Worm (Caenorhabditis elegans): ENCODE data around the gene F07E5.5.
"Not testable (repeated sequence)": the region's sequence is repeated elsewhere in the genome, so short reads cannot be mapped to it uniquely, and the experiment has no call there.

The F07E5.5 gene

DNA sequence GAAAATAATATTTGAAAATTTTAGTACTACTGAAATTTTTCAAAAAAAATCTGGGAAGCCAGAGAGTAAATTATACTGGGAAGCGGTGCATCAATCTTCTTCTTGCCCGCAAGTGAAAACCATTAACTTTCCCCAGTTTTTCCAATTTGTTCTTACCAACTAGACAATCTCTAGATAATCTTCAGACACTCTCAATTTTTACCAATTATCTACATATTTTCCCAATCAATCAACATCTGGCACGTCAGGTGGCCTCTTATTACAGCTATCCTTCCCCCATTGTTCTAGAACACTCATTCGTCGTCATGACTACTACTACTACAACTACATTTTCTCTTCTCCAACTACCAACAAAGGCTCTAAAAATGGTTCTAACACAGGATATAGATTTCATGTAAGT lies 5.6 kb upstream of the F07E5.5 start, which contains the start of gene fbxb-6:
fbxb-6 (plus strand) TSS at position 301 of the 400 bp plus-strand sequence.
- no peak for TF ChIP-seq unc-62 (GFP tag; optimal IDR thresholded peaks at IDR 0.05)

DNA sequence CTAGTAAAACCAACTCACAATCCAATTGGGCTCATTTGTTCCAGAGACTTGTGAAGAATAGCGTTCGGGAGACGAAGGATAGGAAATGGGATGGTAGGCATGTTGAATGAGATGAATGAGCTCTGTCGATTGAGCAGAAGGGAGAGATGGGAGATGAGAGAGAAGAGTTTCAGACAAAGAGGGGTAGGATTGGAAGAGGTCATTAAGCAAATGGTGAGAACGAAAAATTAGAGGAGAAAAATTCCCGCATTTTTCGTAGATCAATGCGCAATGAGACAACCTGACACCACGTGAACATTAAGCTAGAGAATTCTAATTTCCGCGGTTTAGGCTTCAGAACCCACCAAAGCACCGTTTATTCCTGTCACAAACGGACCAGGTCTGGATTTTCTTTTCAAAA lies 5.1 kb upstream of the F07E5.5 start, which contains the start of gene F07E5.13:
F07E5.13 (minus strand) TSS at position 101 of the 400 bp plus-strand sequence.
- TF ChIP-seq unc-62 (GFP tag; optimal IDR thresholded peaks at IDR 0.05) = no peak

DNA sequence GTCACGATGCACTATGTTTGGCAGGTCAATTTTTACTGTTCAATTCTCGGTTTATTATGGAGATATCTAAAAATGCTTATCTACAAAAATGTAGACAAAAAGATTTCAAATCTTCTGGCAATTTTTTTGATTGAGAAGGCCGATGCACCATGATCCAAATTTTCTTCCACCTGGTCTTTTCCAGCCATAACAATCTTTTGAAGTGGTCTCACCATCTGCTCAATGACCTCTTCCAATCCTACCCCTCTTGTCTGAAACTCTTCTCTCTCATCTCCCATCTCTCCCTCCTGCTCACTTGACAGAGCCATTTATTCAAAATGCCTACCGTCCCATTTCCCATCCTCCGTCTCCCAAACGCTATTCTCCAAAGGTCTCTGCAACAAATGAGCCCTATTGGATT lies 7.5 kb downstream of the F07E5.5 start, which contains the start of gene fbxb-35:
fbxb-35 (plus strand) TSS at position 301 of the 400 bp plus-strand sequence.
- TF ChIP-seq unc-62 (GFP tag; optimal IDR thresholded peaks at IDR 0.05) = no peak

DNA sequence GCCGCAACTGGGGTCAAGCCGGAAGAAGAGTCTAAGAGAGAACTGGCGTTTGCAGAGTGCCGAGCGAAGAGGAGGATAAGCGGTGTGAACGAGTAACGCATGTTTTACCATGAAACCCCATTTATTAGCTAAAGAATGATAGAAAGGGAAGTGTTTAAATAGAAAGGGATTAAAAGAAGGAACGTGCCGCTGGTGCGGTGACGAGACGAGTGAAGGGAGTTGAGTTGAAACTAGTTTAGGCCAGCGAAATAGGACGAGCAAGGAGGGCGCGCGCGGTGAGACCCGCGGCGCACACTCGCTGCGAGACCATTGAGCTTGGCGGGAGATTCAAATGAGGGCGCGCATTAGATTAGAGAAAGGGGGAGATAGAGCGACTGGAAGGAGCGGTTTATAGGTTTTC lies 12.3 kb downstream of the F07E5.5 start, which contains the start of gene math-1:
math-1 (minus strand) TSS at position 101 of the 400 bp plus-strand sequence.
- TF ChIP-seq unc-62 (GFP tag; optimal IDR thresholded peaks at IDR 0.05) = not testable (repeated sequence)

DNA sequence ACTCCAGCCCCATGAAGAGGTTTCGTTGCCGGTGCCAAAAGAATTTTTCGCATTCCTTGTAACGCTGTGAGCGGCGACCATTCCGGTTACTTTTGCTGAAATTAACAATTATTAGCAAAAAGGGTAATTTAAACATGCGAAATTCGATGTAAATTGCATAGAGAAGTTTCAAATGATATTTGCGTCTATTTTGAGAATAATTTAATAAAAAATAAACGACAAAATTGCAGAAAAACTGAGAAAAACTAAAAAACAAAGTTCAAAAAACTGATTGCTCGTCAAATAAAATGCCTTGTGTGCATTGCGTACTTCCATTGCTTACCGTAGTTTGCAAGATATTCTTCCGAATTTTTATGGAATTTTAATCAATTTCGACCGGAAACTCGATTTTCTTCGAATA lies 13.4 kb downstream of the F07E5.5 start, which contains the start of gene bath-24:
bath-24 (minus strand) TSS at position 101 of the 400 bp plus-strand sequence.
- TF ChIP-seq unc-62 (GFP tag; optimal IDR thresholded peaks at IDR 0.05) = no peak

DNA sequence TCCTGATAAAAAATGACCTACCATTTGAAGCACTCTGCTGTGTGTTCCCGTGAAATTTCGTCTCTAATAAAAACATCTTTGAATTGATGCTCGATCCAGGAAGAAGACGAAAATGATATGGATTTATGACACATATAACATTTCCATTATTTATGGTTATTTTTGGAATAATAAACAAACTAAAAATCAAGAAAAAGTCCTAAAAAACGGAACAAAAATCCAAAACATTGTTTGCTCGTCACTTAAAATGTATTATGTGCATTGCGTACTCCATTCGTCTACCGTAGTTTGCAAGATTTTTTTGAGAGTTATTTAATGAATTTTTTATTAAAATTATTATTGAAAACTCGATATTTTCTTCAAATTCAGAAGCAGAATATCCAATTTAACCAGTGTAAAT lies 16.4 kb downstream of the F07E5.5 start, which contains the start of gene bath-20:
bath-20 (minus strand) TSS at position 101 of the 400 bp plus-strand sequence.
- no peak for TF ChIP-seq unc-62 (GFP tag; optimal IDR thresholded peaks at IDR 0.05)

DNA sequence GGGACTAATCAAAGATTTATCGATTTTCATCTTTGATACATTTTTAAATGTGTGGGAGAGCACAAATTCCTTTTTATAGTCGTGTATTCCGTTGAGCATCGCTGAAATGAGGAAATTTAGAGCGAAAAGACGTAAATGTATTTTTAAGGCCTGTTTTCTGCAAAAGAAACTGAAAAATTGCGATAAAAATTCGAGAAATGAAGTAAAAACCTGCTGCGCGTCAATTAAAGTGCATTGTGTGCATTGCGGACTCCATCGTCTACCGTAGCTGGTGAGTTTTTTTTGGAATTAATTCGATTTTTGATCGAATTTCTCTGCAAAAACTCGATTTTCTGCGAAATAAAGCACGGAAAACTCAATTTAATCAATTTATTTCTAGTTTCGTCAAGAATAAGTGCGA lies 19.6 kb downstream of the F07E5.5 start, which contains the start of gene bath-19:
bath-19 (minus strand) TSS at position 101 of the 400 bp plus-strand sequence.
- no peak for TF ChIP-seq unc-62 (GFP tag; optimal IDR thresholded peaks at IDR 0.05)

DNA sequence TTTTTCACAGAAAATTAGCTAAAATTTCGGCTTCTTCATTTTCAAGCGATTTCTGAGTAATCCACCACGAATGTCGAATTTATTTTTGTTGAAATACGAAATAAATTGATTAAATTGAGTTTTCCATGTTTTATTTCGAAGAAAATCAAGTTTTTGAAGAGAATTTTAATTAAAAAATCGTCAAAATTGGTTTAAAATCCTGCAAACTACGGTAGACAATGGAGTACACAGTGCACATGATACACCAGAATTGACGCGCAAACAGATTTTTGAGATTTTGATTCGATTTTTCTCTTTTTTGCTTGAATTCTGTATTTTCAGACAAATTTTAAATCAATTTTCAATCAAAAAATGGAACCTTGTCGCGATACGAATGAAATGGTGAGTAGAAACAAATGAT lies 25.6 kb downstream of the F07E5.5 start, which contains the start of gene F59H6.14:
F59H6.14 (plus strand) TSS at position 301 of the 400 bp plus-strand sequence.
- TF ChIP-seq unc-62 (GFP tag; optimal IDR thresholded peaks at IDR 0.05) = no peak

DNA sequence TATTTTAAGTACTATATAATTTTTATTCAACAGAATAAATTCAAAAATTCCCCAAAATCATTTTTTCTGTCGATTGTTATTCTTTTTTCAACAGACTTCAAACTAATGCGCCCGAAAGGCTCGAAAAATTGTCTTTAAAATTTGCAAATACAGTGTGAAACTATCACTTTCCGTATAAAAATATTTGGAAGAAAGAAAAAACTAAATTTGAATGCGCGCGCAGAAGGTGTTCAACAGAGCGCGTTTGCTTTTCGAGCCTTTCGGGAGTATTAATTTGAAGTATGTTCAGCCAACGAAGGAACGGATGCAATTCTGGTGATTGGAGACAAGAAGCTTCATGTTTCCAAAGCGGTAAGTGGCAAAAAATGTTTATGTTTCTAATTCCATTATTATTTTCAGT lies 26.6 kb downstream of the F07E5.5 start, which contains the start of gene btb-4:
btb-4 (plus strand) TSS at position 35 of the 400 bp plus-strand sequence.
- TF ChIP-seq unc-62 (GFP tag; optimal IDR thresholded peaks at IDR 0.05) = not testable (repeated sequence)

DNA sequence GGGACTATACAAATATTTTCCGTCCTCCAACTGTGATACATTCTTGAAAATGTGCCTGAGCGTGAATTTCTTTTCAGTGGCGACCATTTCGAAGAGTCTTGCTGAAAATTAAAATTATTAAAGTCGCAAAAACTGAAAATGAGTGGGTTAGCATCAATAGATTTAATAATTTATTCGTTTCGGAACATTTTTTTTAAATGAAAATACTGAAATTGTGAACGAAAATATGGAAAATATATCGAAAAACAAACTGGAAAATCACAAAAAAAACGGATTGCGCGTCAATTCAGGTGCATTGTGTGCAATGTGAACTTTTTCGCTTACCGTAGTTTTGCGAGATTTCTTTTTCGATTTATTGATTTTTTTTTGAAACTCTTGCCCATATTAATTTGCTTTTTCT lies 27.0 kb downstream of the F07E5.5 start, which contains the start of gene bath-5:
bath-5 (minus strand) TSS at position 101 of the 400 bp plus-strand sequence.
- no peak for TF ChIP-seq unc-62 (GFP tag; optimal IDR thresholded peaks at IDR 0.05)

DNA sequence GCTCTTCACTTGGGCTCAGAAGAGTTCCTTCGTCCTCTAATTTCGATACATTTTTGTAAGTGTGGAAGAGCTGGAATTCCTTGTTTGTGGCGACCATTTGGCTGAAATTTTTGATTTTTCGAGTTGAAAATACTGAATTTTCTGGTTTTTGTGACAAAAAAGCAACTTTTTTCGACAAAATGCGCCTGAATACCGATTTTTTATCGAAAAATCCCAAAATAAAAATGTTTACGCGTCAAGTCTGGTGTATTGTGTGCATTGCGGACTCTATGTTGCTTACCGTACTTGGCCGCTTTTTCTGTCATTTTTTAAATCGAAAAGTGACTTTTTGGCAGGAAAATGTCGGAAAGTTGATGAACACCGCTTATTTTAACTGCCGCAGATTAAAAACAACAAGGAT lies 28.5 kb downstream of the F07E5.5 start, which contains the start of gene bath-3:
bath-3 (minus strand) TSS at position 101 of the 400 bp plus-strand sequence.
- TF ChIP-seq unc-62 (GFP tag; optimal IDR thresholded peaks at IDR 0.05) = no peak

DNA sequence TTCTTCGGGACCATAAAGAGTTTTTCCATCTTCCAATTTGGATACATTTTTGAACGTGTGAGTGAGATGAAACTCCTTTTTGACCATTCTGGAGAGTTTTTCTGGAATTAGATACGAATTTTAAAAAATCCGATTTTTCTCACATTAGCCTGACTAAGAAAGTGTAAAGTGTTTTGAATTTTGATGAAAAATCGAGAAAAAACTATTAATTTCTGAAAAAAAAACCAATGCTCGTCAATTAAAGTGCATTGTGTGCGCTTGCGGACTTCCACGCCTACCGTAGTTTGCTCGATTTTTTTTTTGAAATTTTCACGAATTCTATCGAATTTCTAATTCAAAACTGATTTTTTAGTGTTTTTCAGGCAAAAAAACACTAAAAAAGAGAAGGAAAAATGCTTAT lies 30.2 kb downstream of the F07E5.5 start, which contains the start of gene bath-1:
bath-1 (minus strand) TSS at position 101 of the 400 bp plus-strand sequence.
- no peak for TF ChIP-seq unc-62 (GFP tag; optimal IDR thresholded peaks at IDR 0.05)

DNA sequence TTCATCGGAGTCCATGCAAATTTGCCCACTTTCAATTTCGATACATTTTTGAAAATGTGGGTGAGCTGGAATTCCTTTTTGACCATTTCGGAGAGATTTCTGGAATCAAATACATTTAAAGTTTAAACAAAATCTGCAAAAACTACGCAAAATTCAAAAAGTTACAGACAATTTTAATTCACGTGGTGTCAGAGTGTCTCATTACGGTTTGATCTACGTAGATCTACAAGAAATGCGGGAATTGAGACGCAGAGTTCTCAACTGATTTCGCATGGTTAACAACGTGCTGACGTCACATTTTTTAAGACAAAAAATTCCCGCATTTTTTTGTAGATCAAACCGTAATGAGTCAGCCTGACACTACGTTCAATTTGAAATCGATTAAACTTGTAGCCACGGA lies 32.3 kb downstream of the F07E5.5 start, which contains the start of gene bath-21:
bath-21 (minus strand) TSS at position 101 of the 400 bp plus-strand sequence.
- no peak for TF ChIP-seq unc-62 (GFP tag; optimal IDR thresholded peaks at IDR 0.05)

DNA sequence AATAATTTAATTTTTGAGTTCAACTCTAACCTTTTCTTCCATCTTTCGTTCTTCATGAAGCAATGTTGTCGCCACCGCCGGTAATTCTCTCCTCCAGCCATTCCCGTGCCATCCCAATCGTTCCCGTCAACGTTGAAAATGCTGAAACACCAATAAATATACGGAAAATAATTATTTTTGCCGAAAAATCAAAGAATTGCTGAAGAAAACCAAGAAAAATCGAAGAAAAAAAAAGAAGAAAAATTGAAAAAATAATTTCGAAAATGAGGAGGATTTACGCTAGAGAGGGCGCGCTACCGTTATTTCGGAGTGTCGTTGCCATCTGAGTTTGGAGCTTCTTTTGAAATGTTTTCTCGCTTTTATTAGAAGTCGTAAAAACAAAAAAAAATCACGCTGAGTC lies 35.4 kb downstream of the F07E5.5 start, which contains the start of gene cya-2:
cya-2 (minus strand) TSS at position 101 of the 400 bp plus-strand sequence.
- not testable (repeated sequence) for TF ChIP-seq unc-62 (GFP tag; optimal IDR thresholded peaks at IDR 0.05)

DNA sequence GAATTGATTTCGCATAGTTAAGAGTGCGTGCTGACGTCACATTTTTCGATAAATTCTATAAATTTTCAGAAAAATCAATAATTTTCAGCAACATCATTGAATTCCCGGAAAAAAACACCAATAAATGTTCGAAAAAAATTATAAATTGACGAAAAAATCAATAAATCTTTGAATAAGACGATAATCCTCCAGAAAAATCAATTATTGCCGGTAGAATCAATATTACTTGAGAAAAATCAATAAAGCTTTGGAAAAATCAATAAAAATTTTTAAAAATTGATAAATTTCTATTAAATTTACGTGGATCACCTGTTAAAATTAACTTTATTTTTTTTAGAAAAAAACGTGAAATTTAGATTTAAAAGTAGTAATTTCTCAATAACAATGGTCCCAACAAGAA lies 45.0 kb downstream of the F07E5.5 start:
- TF ChIP-seq unc-62 (GFP tag; optimal IDR thresholded peaks at IDR 0.05) = no peak

DNA sequence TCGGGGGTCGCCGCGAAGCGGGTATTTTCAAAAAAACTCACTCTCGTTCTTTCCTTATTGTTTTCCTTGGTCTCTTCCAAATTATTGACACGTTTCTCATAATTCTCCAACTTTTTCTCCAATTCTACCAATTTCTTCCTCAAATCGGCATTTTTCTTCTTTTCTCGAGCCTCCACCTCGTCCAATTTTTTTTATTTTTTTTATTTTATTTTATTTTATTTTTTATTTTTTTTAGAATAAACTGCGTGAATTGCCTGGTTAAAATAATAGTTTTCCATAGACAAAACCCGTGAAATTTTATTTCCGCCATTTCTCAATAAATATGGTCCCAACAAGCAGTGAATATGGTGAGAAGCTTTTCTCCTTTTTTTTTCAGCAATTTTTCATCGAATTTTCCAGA lies 46.2 kb downstream of the F07E5.5 start, which contains the start of gene F59H6.15:
F59H6.15 (plus strand) TSS at position 301 of the 400 bp plus-strand sequence.
- no peak for TF ChIP-seq unc-62 (GFP tag; optimal IDR thresholded peaks at IDR 0.05)

DNA sequence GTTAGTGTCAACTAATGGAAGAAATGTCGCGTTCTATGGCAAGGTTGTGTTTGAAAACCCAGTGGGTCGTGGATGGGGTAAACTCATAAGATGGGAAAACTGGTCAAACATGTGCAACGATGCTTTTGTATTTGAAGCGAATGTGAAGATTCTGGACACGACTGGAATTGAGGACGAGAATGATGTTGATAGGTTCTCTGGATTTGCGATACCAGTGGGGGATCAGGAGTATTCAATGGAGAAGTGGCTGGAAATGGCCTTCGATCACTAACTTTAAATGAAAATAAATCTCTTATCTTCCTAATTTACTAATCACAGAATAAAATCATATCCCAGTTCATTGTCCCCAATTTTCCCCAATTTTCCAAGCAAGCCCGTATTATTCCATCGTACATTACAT lies 47.7 kb downstream of the F07E5.5 start:
- no peak for TF ChIP-seq unc-62 (GFP tag; optimal IDR thresholded peaks at IDR 0.05)

Data from whole organism, dauer.